Worm (Caenorhabditis elegans): ENCODE results near the gene F46G10.1.

ce11 chrX:13306869-13307446 is 4.6 kb downstream of the F46G10.1 start:
- peak; percentile 36 for TF ChIP-seq ceh-16 (tag; optimal IDR thresholded peaks at IDR 0.05)
- no peak for TF ChIP-seq nhr-237 (tag; optimal IDR thresholded peaks at IDR 0.05)
- no peak for TF ChIP-seq unc-62 (GFP tag; optimal IDR thresholded peaks at IDR 0.05)
- peak; percentile 75 for TF ChIP-seq lin-13 (GFP tag; optimal IDR thresholded peaks at IDR 0.05)
- TF ChIP-seq lin-11 (tag; optimal IDR thresholded peaks at IDR 0.05) = peak; percentile 83
- TF ChIP-seq ama-1 (optimal IDR thresholded peaks at IDR 0.05) = no peak
- no peak for TF ChIP-seq aly-2 (tag; optimal IDR thresholded peaks at IDR 0.05)
- TF ChIP-seq nhr-6 (tag; optimal IDR thresholded peaks at IDR 0.05) = peak; percentile 73
- TF ChIP-seq R02D3.7 (tag; optimal IDR thresholded peaks at IDR 0.05) = no peak
- TF ChIP-seq egl-27 (tag; optimal IDR thresholded peaks at IDR 0.05) = peak; percentile 77
- peak; percentile 90 for TF ChIP-seq unc-55 (GFP tag; optimal IDR thresholded peaks at IDR 0.05)
- TF ChIP-seq nhr-77 (tag; optimal IDR thresholded peaks at IDR 0.05) = no peak
- TF ChIP-seq nhr-25 (tag; optimal IDR thresholded peaks at IDR 0.05) = no peak
- TF ChIP-seq ztf-11 (tag; optimal IDR thresholded peaks at IDR 0.05) = no peak

Measured in whole organism, L2 larva.